Worm (Caenorhabditis elegans): Measurements from ENCODE around the gene uda-1.

The uda-1 gene

ce11 chrV:10051855-10052254, 47.3 kb downstream of the uda-1 start, which contains the start of gene str-118:
Gene str-118, plus strand, starts transcription at chrV:10052155.
- no peak for TF ChIP-seq athp-1 (tag; optimal IDR thresholded peaks at IDR 0.05)
- no peak for TF ChIP-seq hmg-20 (GFP tag; IDR thresholded peaks at IDR 0.05)
- TF ChIP-seq bed-1 (GFP tag; IDR thresholded peaks at IDR 0.05): no peak
- no peak for TF ChIP-seq nfya-2 (GFP tag; IDR thresholded peaks at IDR 0.05)
- TF ChIP-seq ztf-28 (GFP tag; IDR thresholded peaks at IDR 0.05): no peak
- TF ChIP-seq tbp1 (GFP tag; optimal IDR thresholded peaks at IDR 0.05): no peak
- TF ChIP-seq lin-40 (tag; optimal IDR thresholded peaks at IDR 0.05): no peak

- no peak for TF ChIP-seq F10E7.11 (tag; optimal IDR thresholded peaks at IDR 0.05)
- no peak for TF ChIP-seq rcor-1 (GFP tag; IDR thresholded peaks at IDR 0.05)
- TF ChIP-seq efl-1 (GFP tag; optimal IDR thresholded peaks at IDR 0.05): peak; percentile 36
- TF ChIP-seq madf-8 (GFP tag; conservative IDR thresholded peaks at IDR 0.05): peak; percentile 85
- TF ChIP-seq F49E8.2 (tag; optimal IDR thresholded peaks at IDR 0.05; ENCODE audit: insufficient read depth): no peak
- no peak for TF ChIP-seq snpc-3.4 (tag; optimal IDR thresholded peaks at IDR 0.05)
- no peak for TF ChIP-seq lin-54 (GFP tag; optimal IDR thresholded peaks at IDR 0.05)
- peak; percentile 48 for TF ChIP-seq xnd-1 (tag; optimal IDR thresholded peaks at IDR 0.05)
- TF ChIP-seq lsl-1 (GFP tag; optimal IDR thresholded peaks at IDR 0.05): peak; percentile 72
Observed at ce11 chrV:10054872-10055271, 50.3 kb downstream of the uda-1 start, which contains the start of gene yif-1. Gene yif-1, minus strand, starts transcription at chrV:10054913.
